Fruit fly (Drosophila melanogaster) whole organism, pupa: Measurements from ENCODE around the gene CG5070.

Experiments
- CG12605 ChIP-seq: fragments of 200-800 bp; sonication (Bioruptor generic); IDR thresholded peaks from 2 replicates; pipeline ENCODE4 v1.3.6; 2022; ENCODE audit warnings: missing biosample characterization, missing genetic modification characterization
- CG13204 ChIP-seq: fragments of 200-800 bp; sonication (Bioruptor generic); optimal IDR thresholded peaks from 2 replicates; lab custom pipeline; 2018; ENCODE audit warnings: missing biosample characterization, mild to moderate bottlenecking, missing genetic modification characterization, moderate library complexity
- CG8159 ChIP-seq: fragments of 200-800 bp; sonication (Bioruptor generic); optimal IDR thresholded peaks from 3 replicates; lab custom pipeline; 2018; ENCODE audit warnings: missing biosample characterization, mild to moderate bottlenecking, missing genetic modification characterization, moderate library complexity
- Pif1A ChIP-seq: fragments of 200-800 bp; sonication (Bioruptor generic); optimal IDR thresholded peaks from 3 replicates; lab custom pipeline; 2016; ENCODE audit warnings: missing biosample characterization, missing genetic modification characterization

dm6 chrX:17183486-17183885 lies 19.4 kb upstream of the CG5070 start:
- TF ChIP-seq CG8159 (no peak), Pif1A (GFP tag; lab: Kevin White, UChicago) (no peak), CG12605 (GFP tag; lab: Robert Waterston, UW) (no peak), CG13204 (GFP tag; lab: Kevin White, UChicago) (no peak)
